Fruit fly (Drosophila melanogaster) whole organism, embryonic: ENCODE measurements around the gene siz.

Experiments used
- CG11504 ChIP-seq: fragments of 200-800 bp; sonication (Bioruptor generic); optimal IDR thresholded peaks from 3 replicates; lab custom pipeline; 2019; ENCODE audit warnings: missing biosample characterization, mild to moderate bottlenecking, missing genetic modification characterization, moderate library complexity
- CG12744 ChIP-seq: fragments of 200-800 bp; sonication (Bioruptor generic); optimal IDR thresholded peaks from 2 replicates; lab custom pipeline; 2016; ENCODE audit warnings: missing biosample characterization, missing genetic modification characterization
- CG13424 ChIP-seq: fragments of 200-800 bp; sonication (Bioruptor generic); optimal IDR thresholded peaks from 2 replicates; lab custom pipeline; 2019; ENCODE audit warnings: missing biosample characterization, mild to moderate bottlenecking, missing genetic modification characterization, moderate library complexity
- CG14667 ChIP-seq: fragments of 200-800 bp; sonication (Bioruptor generic); IDR thresholded peaks from 2 replicates; pipeline ENCODE4 v1.3.6; 2022; ENCODE audit warnings: missing biosample characterization, missing genetic modification characterization
- CG17328 ChIP-seq: fragments of 200-800 bp; sonication (Bioruptor generic); IDR thresholded peaks from 2 replicates; pipeline ENCODE4 v1.3.6; 2022; ENCODE audit warnings: missing biosample characterization, missing genetic modification characterization
- CG17829 ChIP-seq: fragments of 200-800 bp; optimal IDR thresholded peaks from 2 replicates; lab custom pipeline; 2019; ENCODE audit warnings: missing biosample characterization, mild to moderate bottlenecking, missing genetic modification characterization, moderate library complexity
- CG32532 ChIP-seq: fragments of 200-800 bp; sonication (Bioruptor generic); IDR thresholded peaks from 2 replicates; pipeline ENCODE4 v1.3.6; 2022; ENCODE audit warnings: missing biosample characterization, missing genetic modification characterization
- CG32767 ChIP-seq: fragments of 200-800 bp; sonication (Bioruptor generic); IDR thresholded peaks from 2 replicates; pipeline ENCODE4 v1.3.6; 2022; ENCODE audit warnings: missing biosample characterization, missing genetic modification characterization
- CG34422 ChIP-seq: fragments of 200-800 bp; sonication (Bioruptor generic); IDR thresholded peaks from 3 replicates; pipeline ENCODE4 v1.3.6; 2022; ENCODE audit warnings: missing biosample characterization, missing genetic modification characterization
- CG4282 ChIP-seq: fragments of 200-800 bp; sonication (Bioruptor generic); optimal IDR thresholded peaks from 2 replicates; lab custom pipeline; 2016; ENCODE audit warnings: missing biosample characterization, missing genetic modification characterization
- CG43689 ChIP-seq: fragments of 200-800 bp; sonication (Bioruptor generic); IDR thresholded peaks from 2 replicates; pipeline ENCODE4 v1.3.6; 2022; ENCODE audit warnings: missing biosample characterization, missing genetic modification characterization
- CG4424 ChIP-seq: fragments of 200-800 bp; sonication (Bioruptor generic); optimal IDR thresholded peaks from 3 replicates; lab custom pipeline; 2016; ENCODE audit warnings: missing biosample characterization, missing genetic modification characterization
- CG4820 ChIP-seq: fragments of 200-800 bp; sonication (Bioruptor generic); optimal IDR thresholded peaks from 3 replicates; lab custom pipeline; 2016; ENCODE audit warnings: missing biosample characterization, missing genetic modification characterization
- CG5180 ChIP-seq: fragments of 200-800 bp; sonication (Bioruptor generic); optimal IDR thresholded peaks from 3 replicates; lab custom pipeline; 2017; ENCODE audit warnings: missing biosample characterization, missing genetic modification characterization, mild to moderate bottlenecking, moderate library complexity, missing genetic modification reagents
- CG6689 ChIP-seq: fragments of 200-800 bp; sonication (Bioruptor generic); IDR thresholded peaks from 2 replicates; pipeline ENCODE4 v1.3.6; 2022; ENCODE audit warnings: missing biosample characterization, missing genetic modification characterization
- CG8478 ChIP-seq: fragments of >200 bp; optimal IDR thresholded peaks from 2 replicates; lab custom pipeline; 2018
- CG9215 ChIP-seq: fragments of 200-800 bp; sonication (Bioruptor generic); IDR thresholded peaks from 2 replicates; pipeline ENCODE4 v1.3.6; 2022; ENCODE audit warnings: missing biosample characterization, missing genetic modification characterization
- Camta ChIP-seq: fragments of 200-800 bp; sonication (Bioruptor generic); optimal IDR thresholded peaks from 2 replicates; lab custom pipeline; 2016; ENCODE audit warnings: missing biosample characterization, missing genetic modification characterization
- CoRest ChIP-seq: fragments of 200-800 bp; sonication (Bioruptor generic); optimal IDR thresholded peaks from 3 replicates; lab custom pipeline; 2018; ENCODE audit warnings: missing biosample characterization, mild to moderate bottlenecking, missing genetic modification characterization, moderate library complexity
- Deaf1 ChIP-seq: fragments of 200-800 bp; optimal IDR thresholded peaks from 3 replicates; lab custom pipeline; 2019; ENCODE audit warnings: missing biosample characterization, mild to moderate bottlenecking, missing genetic modification characterization, moderate library complexity
- Doc3 ChIP-seq: fragments of 200-800 bp; sonication (Bioruptor generic); IDR thresholded peaks from 3 replicates; pipeline ENCODE4 v1.3.6; 2022; ENCODE audit warnings: missing biosample characterization, missing genetic modification characterization; ENCODE audit not compliant: partially characterized antibody
- Gug ChIP-seq: fragments of 200-800 bp; sonication (Bioruptor generic); IDR thresholded peaks from 4 replicates; pipeline ENCODE4 v1.3.6; 2022; ENCODE audit warnings: missing biosample characterization, missing genetic modification characterization
- Meics ChIP-seq: fragments of 200-800 bp; sonication (Bioruptor generic); optimal IDR thresholded peaks from 2 replicates; lab custom pipeline; 2017; ENCODE audit warnings: missing biosample characterization, mild to moderate bottlenecking, missing genetic modification characterization
- Mrtf ChIP-seq: fragments of 200-800 bp; sonication (Bioruptor generic); IDR thresholded peaks from 3 replicates; pipeline ENCODE4 v1.3.6; 2022; ENCODE audit warnings: missing biosample characterization, missing genetic modification characterization
- NC2β ChIP-seq: fragments of 200-800 bp; sonication (Bioruptor generic); optimal IDR thresholded peaks from 2 replicates; lab custom pipeline; 2016; ENCODE audit warnings: missing biosample characterization, missing genetic modification characterization
- NFAT ChIP-seq: fragments of 200-800 bp; sonication (Bioruptor generic); IDR thresholded peaks from 2 replicates; pipeline ENCODE4 v1.3.6; 2022; ENCODE audit warnings: missing biosample characterization, missing genetic modification characterization
- PHDP ChIP-seq: fragments of 200-800 bp; sonication (Bioruptor generic); optimal IDR thresholded peaks from 3 replicates; lab custom pipeline; 2018; ENCODE audit warnings: missing biosample characterization, mild to moderate bottlenecking, missing genetic modification characterization, moderate library complexity
- Sox100B ChIP-seq: fragments of 200-800 bp; sonication (Bioruptor generic); optimal IDR thresholded peaks from 3 replicates; lab custom pipeline; 2018; ENCODE audit warnings: missing biosample characterization, mild to moderate bottlenecking, missing genetic modification characterization
- Sry-β ChIP-seq: fragments of 200-800 bp; sonication (Bioruptor generic); optimal IDR thresholded peaks from 2 replicates; lab custom pipeline; 2018; ENCODE audit warnings: missing biosample characterization, mild to moderate bottlenecking, missing genetic modification characterization, moderate library complexity
- Xrp1 ChIP-seq: fragments of 200-800 bp; sonication (Bioruptor generic); IDR thresholded peaks from 2 replicates; pipeline ENCODE4 v1.3.6; 2022; ENCODE audit warnings: missing biosample characterization, missing genetic modification characterization
- abd-A ChIP-seq: fragments of 200-800 bp; sonication (Bioruptor generic); optimal IDR thresholded peaks from 3 replicates; lab custom pipeline; 2019; ENCODE audit warnings: missing biosample characterization, mild to moderate bottlenecking, missing genetic modification characterization, moderate library complexity
- amos ChIP-seq: fragments of 200-800 bp; sonication (Bioruptor generic); IDR thresholded peaks from 2 replicates; pipeline ENCODE4 v1.3.6; 2022; ENCODE audit warnings: missing biosample characterization, missing genetic modification characterization; ENCODE audit not compliant: partially characterized antibody
- ash1 ChIP-seq: fragments of 200-800 bp; sonication (Bioruptor generic); optimal IDR thresholded peaks from 2 replicates; lab custom pipeline; 2018; ENCODE audit warnings: missing biosample characterization, mild to moderate bottlenecking, missing genetic modification characterization
- dpn ChIP-seq, 2 experiments: fragments of 200-800 bp; sonication (Bioruptor generic); optimal IDR thresholded peaks; 3 replicates each; lab custom pipeline; 2016; ENCODE audit warnings: missing biosample characterization in 2 of 2, missing genetic modification characterization in 2 of 2
- eve ChIP-seq, 2 experiments: fragments of >200 bp; optimal IDR thresholded peaks; 2 replicates each; lab custom pipeline; 2017; ENCODE audit warnings: missing biosample characterization in 2 of 2, missing genetic modification characterization in 2 of 2
- ewg ChIP-seq: fragments of 200-800 bp; sonication (Bioruptor generic); optimal IDR thresholded peaks from 3 replicates; lab custom pipeline; 2017; ENCODE audit warnings: mild to moderate bottlenecking, missing biosample characterization, missing genetic modification reagents, missing genetic modification characterization
- gem ChIP-seq: fragments of 200-800 bp; sonication (Bioruptor generic); optimal IDR thresholded peaks from 2 replicates; lab custom pipeline; 2019; ENCODE audit warnings: missing biosample characterization, mild to moderate bottlenecking, missing genetic modification characterization, moderate library complexity
- grau ChIP-seq: fragments of 200-800 bp; optimal IDR thresholded peaks from 3 replicates; lab custom pipeline; 2019; ENCODE audit warnings: missing biosample characterization, mild to moderate bottlenecking, missing genetic modification characterization, moderate library complexity
- lilli ChIP-seq: fragments of 200-800 bp; sonication (Bioruptor generic); optimal IDR thresholded peaks from 3 replicates; lab custom pipeline; 2016; ENCODE audit warnings: missing biosample characterization, missing genetic modification characterization
- mld ChIP-seq: fragments of 200-800 bp; sonication (Bioruptor generic); IDR thresholded peaks from 3 replicates; pipeline ENCODE4 v1.3.6; 2022; ENCODE audit warnings: missing biosample characterization, missing genetic modification characterization; ENCODE audit not compliant: partially characterized antibody
- pfk ChIP-seq: fragments of 200-800 bp; sonication (Bioruptor generic); optimal IDR thresholded peaks from 2 replicates; lab custom pipeline; 2018; ENCODE audit warnings: missing biosample characterization, mild to moderate bottlenecking, missing genetic modification characterization, moderate library complexity
- sd ChIP-seq: fragments of 200-800 bp; sonication (Bioruptor generic); optimal IDR thresholded peaks from 3 replicates; lab custom pipeline; 2018; ENCODE audit warnings: missing biosample characterization, mild to moderate bottlenecking, missing genetic modification characterization, moderate library complexity
- tgo ChIP-seq: fragments of 200-800 bp; sonication (Bioruptor generic); IDR thresholded peaks from 3 replicates; pipeline ENCODE4 v1.3.6; 2022; ENCODE audit warnings: missing biosample characterization, missing genetic modification characterization
- tin ChIP-seq: fragments of 200-800 bp; sonication (Bioruptor generic); optimal IDR thresholded peaks from 3 replicates; lab custom pipeline; 2016; ENCODE audit warnings: missing biosample characterization, missing genetic modification characterization
- twi ChIP-seq: fragments of 200-800 bp; optimal IDR thresholded peaks from 2 replicates; lab custom pipeline; 2019; ENCODE audit warnings: missing biosample characterization, mild to moderate bottlenecking, missing genetic modification characterization, moderate library complexity
- tx ChIP-seq: fragments of 200-800 bp; sonication (Bioruptor generic); optimal IDR thresholded peaks from 2 replicates; lab custom pipeline; 2016; ENCODE audit warnings: missing biosample characterization, missing genetic modification characterization
- vnd ChIP-seq: fragments of 200-800 bp; sonication (Bioruptor generic); IDR thresholded peaks from 3 replicates; pipeline ENCODE4 v1.3.6; 2022; ENCODE audit warnings: missing biosample characterization, missing genetic modification characterization; ENCODE audit not compliant: partially characterized antibody
- vvl ChIP-seq: fragments of 200-800 bp; sonication (Bioruptor generic); IDR thresholded peaks from 2 replicates; pipeline ENCODE4 v1.3.6; 2022; ENCODE audit warnings: missing biosample characterization, missing genetic modification characterization
- wek ChIP-seq: fragments of 200-800 bp; sonication (Bioruptor generic); optimal IDR thresholded peaks from 3 replicates; lab custom pipeline; 2018; ENCODE audit warnings: missing biosample characterization, mild to moderate bottlenecking, missing genetic modification characterization, moderate library complexity

The siz gene

DNA sequence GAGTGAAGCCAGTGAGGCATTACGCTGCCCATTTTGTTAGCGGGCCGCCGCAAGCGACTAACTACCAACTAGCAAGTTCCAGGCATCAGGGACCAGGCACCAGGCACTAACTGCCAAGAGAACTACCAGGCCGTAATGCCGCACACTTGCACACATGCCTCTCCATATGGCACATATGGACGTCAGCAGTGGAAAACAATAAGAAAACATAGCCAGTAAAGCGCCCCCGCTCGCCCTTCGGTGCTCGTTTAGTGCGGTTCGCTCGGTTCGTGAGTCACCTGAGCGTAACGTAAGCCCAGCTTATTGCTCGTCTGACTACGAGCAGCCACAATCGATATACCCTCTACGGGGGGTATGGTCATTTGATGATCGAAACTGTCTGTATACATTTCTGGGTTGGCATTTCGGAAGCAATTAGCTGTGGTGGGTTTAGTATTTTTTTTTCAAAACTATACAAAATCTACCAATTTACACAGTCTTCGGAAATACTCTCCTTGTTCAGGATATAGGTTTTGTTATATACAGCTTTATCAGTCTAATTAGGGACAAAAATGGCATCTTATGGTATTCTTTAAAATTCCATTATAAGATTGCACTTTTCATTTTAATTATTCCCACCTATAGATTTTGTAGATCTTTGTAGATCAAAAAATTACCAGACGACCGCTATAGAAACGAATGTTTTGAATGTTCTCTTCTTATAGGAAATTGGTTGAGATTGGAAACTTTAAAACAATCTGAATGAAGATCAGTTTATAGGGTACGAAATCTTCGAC lies 22.6 kb downstream of the siz start (continued):
- TF ChIP-seq CG9215 (GFP tag; lab: Robert Waterston, UW) (no peak), abd-A (tag; lab: Kevin White, UChicago) (peak; percentile 34), tin (GFP tag; lab: Kevin White, UChicago) (peak; percentile 10), CG32767 (no peak), ash1 (GFP tag; lab: Kevin White, UChicago) (no peak), Deaf1 (peak; percentile 11), Mrtf (GFP tag; lab: Robert Waterston, UW) (0 out of 3 replicates have a peak, but pooled peaks have one; percentile 4), CG6689 (GFP tag; lab: Robert Waterston, UW) (peak; percentile 26; the same call in 1 of the 2 replicates), gem (tag; lab: Kevin White, UChicago) (peak; percentile 55), tx (GFP tag; lab: Kevin White, UChicago) (no peak), sd (no peak), ewg (GFP tag; lab: Kevin White, UChicago) (no peak), Sry-β (no peak), CG34422 (GFP tag; lab: Robert Waterston, UW) (0 out of 3 replicates have a peak, but pooled peaks have one; percentile 31), CG5180 (GFP tag; lab: Kevin White, UChicago) (no peak), CG43689 (GFP tag; lab: Robert Waterston, UW) (no peak), NC2β (GFP tag; lab: Kevin White, UChicago) (no peak), grau (tag; lab: Kevin White, UChicago) (peak; percentile 11), vnd (no peak), mld (GFP tag; lab: Robert Waterston, UW) (no peak), vvl (GFP tag; lab: Robert Waterston, UW) (0 out of 2 replicates have a peak, but pooled peaks have one; percentile 13), CG32532 (peak; percentile 16; the same call in 1 of the 2 replicates), CG12744 (GFP tag; lab: Kevin White, UChicago) (no peak), dpn (GFP tag; optimal IDR thresholded peaks at IDR 0.05; lab: Kevin White, UChicago) (peak in 1 of 2 experiments; percentile 11), Xrp1 (GFP tag; lab: Robert Waterston, UW) (peak; percentile 25; the same call in 1 of the 2 replicates), pfk (GFP tag; lab: Kevin White, UChicago) (no peak), CoRest (tag; lab: Kevin White, UChicago) (peak; percentile 55), Camta (GFP tag; lab: Kevin White, UChicago) (no peak), CG11504 (tag; lab: Kevin White, UChicago) (peak; percentile 59), amos (GFP tag; lab: Robert Waterston, UW) (no peak), eve (GFP tag; optimal IDR thresholded peaks at IDR 0.05; lab: Kevin White, UChicago) (peak in 1 of 2 experiments; percentile 75), CG17829 (tag; lab: Kevin White, UChicago) (no peak), Doc3 (no peak), CG13424 (tag; lab: Kevin White, UChicago) (peak; percentile 19), CG4424 (GFP tag; lab: Kevin White, UChicago) (peak; percentile 55), CG14667 (GFP tag; lab: Robert Waterston, UW) (no peak), Gug (0 out of 4 replicates have a peak, but pooled peaks have one; percentile 3), CG17328 (no peak), PHDP (no peak), wek (GFP tag; lab: Kevin White, UChicago) (no peak), CG8478 (no peak), Sox100B (GFP tag; lab: Kevin White, UChicago) (peak; percentile 51), twi (tag; lab: Kevin White, UChicago) (peak; percentile 78), CG4282 (GFP tag; lab: Kevin White, UChicago) (no peak), Meics (GFP tag; lab: Kevin White, UChicago) (peak; percentile 9), CG4820 (GFP tag; lab: Kevin White, UChicago) (no peak), NFAT (GFP tag; lab: Robert Waterston, UW) (no peak), tgo (GFP tag; lab: Robert Waterston, UW) (0 out of 3 replicates have a peak, but pooled peaks have one; percentile 13), lilli (GFP tag; lab: Kevin White, UChicago) (peak; percentile 28)
